Fruit fly (Drosophila melanogaster) whole organism: ENCODE results near the gene CG11695.
A peak's percentile ranks its signal among the peaks of the same experiment; 100 is the strongest.

ENCODE experiments used
- CG8478 ChIP-seq: fragments of >200 bp; optimal IDR thresholded peaks from 2 replicates; lab custom pipeline; 2018; ENCODE audit warnings: inconsistent platforms
- Dll ChIP-seq: fragments of >200 bp; optimal IDR thresholded peaks from 2 replicates; lab custom pipeline; 2017
- EcR ChIP-seq, 2 experiments: fragments of >200 bp; optimal IDR thresholded peaks; 2 replicates each; lab custom pipeline; 2017; ENCODE audit warnings: missing biosample characterization in 2 of 2, missing genetic modification characterization in 2 of 2, missing genetic modification reagents in 2 of 2
- pan ChIP-seq: fragments of >200 bp; optimal IDR thresholded peaks from 2 replicates; lab custom pipeline; 2017
- psq ChIP-seq: fragments of >200 bp; optimal IDR thresholded peaks from 2 replicates; lab custom pipeline; 2017
- usp ChIP-seq: fragments of >200 bp; optimal IDR thresholded peaks from 2 replicates; lab custom pipeline; 2017; ENCODE audit warnings: missing biosample characterization, missing genetic modification characterization, mixed read lengths

CG11695 gene

DNA sequence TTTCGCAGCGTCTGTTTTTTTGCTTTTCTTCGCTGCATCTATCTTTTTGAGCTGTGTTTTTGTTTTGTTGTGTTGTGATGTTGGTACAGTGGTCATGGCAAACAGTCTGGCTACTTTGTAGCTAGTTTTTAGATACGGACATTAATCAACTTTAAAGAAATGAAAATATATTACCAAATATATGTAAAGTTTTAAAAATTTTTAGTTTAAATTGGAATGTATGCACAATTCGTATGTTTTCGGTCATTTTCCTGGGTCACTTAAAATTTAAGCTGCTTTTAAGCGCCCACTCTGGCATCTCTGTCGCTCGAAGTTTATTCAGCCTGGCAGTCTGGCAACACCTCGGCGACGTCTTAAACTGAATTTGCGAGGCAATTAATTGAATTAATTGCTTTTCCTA, at the start of gene CG11695:
TSS of gene CG11695 (plus strand) at position 344 of the 400 bp plus-strand sequence.
- TF ChIP-seq usp (GFP tag; lab: Kevin White, UChicago): no peak
- TF ChIP-seq CG8478 (lab: Kevin White, UChicago): no peak

dm6 chrX:11527088-11527635, 49.5 kb upstream of the CG11695 start:
- TF ChIP-seq EcR (GFP tag; optimal IDR thresholded peaks at IDR 0.05; lab: Kevin White, UChicago): no peak
- no peak for TF ChIP-seq Dll (lab: Kevin White, UChicago)
- no peak for TF ChIP-seq usp (GFP tag; lab: Kevin White, UChicago)
- TF ChIP-seq CG8478 (lab: Kevin White, UChicago): no peak
- TF ChIP-seq psq: no peak
- TF ChIP-seq pan (lab: Kevin White, UChicago): no peak

dm6 chrX:11528026-11528702, 48.5 kb upstream of the CG11695 start:
- TF ChIP-seq usp (GFP tag; lab: Kevin White, UChicago) (no peak), CG8478 (lab: Kevin White, UChicago) (no peak), EcR (GFP tag; optimal IDR thresholded peaks at IDR 0.05; lab: Kevin White, UChicago) (no peak), Dll (lab: Kevin White, UChicago) (no peak), pan (lab: Kevin White, UChicago) (no peak), psq (no peak)

DNA sequence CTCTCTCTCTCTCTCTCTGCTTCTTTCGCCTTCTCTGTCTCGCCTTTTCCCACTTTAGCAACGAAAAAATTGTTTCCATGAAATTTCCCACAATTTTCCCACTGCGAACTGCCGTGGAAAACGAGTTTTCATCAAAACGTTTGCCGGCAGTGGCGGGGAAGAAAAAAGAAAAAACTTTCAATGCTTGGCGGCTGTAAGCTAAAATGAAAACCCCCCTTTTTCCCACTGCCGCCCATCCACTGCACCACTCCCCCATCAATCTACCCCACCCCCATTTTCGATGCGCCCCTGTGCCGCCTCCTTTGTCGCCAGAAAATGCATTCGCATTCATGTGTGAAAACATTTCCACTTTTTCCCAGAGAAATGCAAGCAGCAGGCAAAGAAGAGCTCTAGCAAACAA, 45.4 kb upstream of the CG11695 start:
- TF ChIP-seq usp (GFP tag; lab: Kevin White, UChicago): no peak
- TF ChIP-seq Dll (lab: Kevin White, UChicago): no peak
- no peak for TF ChIP-seq psq
- TF ChIP-seq EcR (GFP tag; optimal IDR thresholded peaks at IDR 0.05; lab: Kevin White, UChicago): no peak
- TF ChIP-seq CG8478 (lab: Kevin White, UChicago): no peak
- TF ChIP-seq pan (lab: Kevin White, UChicago): no peak

dm6 chrX:11542502-11542901, 34.2 kb upstream of the CG11695 start:
- no peak for TF ChIP-seq usp (GFP tag; lab: Kevin White, UChicago)
- TF ChIP-seq psq: no peak
- TF ChIP-seq CG8478 (lab: Kevin White, UChicago): no peak
- TF ChIP-seq EcR (GFP tag; optimal IDR thresholded peaks at IDR 0.05; lab: Kevin White, UChicago): no peak
- no peak for TF ChIP-seq pan (lab: Kevin White, UChicago)
- no peak for TF ChIP-seq Dll (lab: Kevin White, UChicago)

DNA sequence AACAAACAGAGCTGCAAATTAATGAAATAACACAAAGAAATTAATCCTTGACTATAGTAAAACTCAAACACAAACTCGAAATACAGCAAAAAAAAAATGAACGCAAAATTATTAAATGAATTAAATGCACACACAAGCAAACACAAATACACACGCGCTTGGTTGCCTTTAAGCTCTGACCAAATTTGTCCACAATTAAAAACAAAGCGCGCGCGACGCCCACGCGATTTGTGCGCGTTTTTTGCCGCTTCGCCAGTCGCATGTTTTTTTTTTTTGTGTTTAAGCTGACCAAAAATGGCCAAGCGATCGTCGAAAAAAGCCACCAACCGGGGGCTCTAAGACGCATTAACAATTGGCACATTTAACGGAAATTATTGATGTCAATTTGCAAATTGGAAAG, 33.4 kb upstream of the CG11695 start:
- no peak for TF ChIP-seq psq
- TF ChIP-seq CG8478 (lab: Kevin White, UChicago): no peak
- no peak for TF ChIP-seq usp (GFP tag; lab: Kevin White, UChicago)
- no peak for TF ChIP-seq Dll (lab: Kevin White, UChicago)
- no peak for TF ChIP-seq pan (lab: Kevin White, UChicago)
- no peak for TF ChIP-seq EcR (GFP tag; optimal IDR thresholded peaks at IDR 0.05; lab: Kevin White, UChicago)

DNA sequence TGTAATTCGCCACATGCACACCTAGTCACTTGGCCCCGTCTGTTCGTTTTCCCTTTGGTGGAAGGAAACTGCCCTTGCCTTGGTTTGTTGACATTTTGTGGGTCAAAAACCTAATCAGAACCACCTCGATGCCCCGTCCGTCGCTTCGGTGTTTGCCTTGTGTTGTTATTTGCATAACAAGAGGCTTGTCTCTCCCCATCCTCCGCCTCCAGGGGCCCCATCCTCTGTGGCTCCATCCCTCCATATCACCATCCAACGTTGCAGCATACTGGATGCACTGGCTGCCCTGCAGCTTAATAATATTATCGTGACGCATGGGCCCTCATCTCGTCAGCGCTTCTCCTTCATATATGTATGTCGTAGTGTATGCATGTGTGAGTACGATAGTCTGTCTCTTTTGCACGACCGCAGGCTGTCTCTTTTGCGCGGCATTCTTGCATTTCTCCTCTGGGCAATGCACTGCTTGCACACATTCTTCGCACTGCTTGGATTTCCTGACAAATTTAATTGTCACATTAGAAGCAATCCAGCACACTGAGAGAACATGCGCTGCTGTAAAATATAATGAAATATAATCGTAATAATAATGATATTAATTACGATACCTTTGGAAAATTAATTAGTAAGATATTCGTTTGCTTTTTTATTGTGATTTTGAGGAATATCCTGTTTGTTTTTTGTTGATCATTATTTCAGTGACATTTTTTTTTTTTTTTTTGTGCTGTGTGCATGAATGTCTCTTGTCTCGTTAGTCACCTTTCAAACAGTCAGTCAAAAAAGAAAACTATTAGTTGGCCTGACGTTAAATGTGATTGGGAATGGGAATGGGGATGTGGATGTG, 32.4 kb upstream of the CG11695 start:
- TF ChIP-seq CG8478 (lab: Kevin White, UChicago) (no peak), EcR (GFP tag; optimal IDR thresholded peaks at IDR 0.05; lab: Kevin White, UChicago) (peak in 1 of 2 experiments; percentile 92)

- TF ChIP-seq EcR (GFP tag; optimal IDR thresholded peaks at IDR 0.05; lab: Kevin White, UChicago): peak in 1 of 2 experiments; percentile 91
- no peak for TF ChIP-seq Dll (lab: Kevin White, UChicago)
These were observed 31.7 kb upstream of the CG11695 start for dm6 chrX:11544951-11545426.

DNA sequence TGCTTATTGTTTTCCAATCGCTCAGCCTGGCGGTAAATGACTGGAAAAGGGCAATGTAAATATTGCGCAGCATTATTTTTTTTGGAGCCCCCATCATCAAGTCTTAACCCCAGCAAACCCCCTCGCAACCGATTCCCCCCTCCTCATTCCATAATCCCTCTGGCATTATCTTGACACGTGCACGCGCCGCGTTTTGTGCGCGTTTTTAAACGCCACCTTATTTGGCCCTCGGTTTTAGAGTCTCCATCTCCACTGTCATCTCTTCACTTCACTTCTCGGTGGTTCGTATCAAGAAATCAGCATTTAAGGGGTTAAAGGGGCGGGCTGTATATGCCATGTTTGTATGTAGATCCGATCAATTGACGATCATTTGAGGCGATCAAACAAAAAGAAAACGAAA, 29.7 kb upstream of the CG11695 start:
- TF ChIP-seq EcR (GFP tag; optimal IDR thresholded peaks at IDR 0.05; lab: Kevin White, UChicago) (no peak), usp (GFP tag; lab: Kevin White, UChicago) (no peak), CG8478 (lab: Kevin White, UChicago) (no peak), psq (no peak), Dll (lab: Kevin White, UChicago) (no peak), pan (lab: Kevin White, UChicago) (no peak)

- TF ChIP-seq EcR (GFP tag; optimal IDR thresholded peaks at IDR 0.05; lab: Kevin White, UChicago): no peak
- TF ChIP-seq Dll (lab: Kevin White, UChicago): no peak
- TF ChIP-seq usp (GFP tag; lab: Kevin White, UChicago): no peak
- no peak for TF ChIP-seq CG8478 (lab: Kevin White, UChicago)
- TF ChIP-seq psq: no peak
- TF ChIP-seq pan (lab: Kevin White, UChicago): no peak
These were observed 28.0 kb upstream of the CG11695 start for dm6 chrX:11548701-11549100.

- TF ChIP-seq usp (GFP tag; lab: Kevin White, UChicago): no peak
These were observed 26.6 kb upstream of the CG11695 start for dm6 chrX:11550078-11550477.

DNA sequence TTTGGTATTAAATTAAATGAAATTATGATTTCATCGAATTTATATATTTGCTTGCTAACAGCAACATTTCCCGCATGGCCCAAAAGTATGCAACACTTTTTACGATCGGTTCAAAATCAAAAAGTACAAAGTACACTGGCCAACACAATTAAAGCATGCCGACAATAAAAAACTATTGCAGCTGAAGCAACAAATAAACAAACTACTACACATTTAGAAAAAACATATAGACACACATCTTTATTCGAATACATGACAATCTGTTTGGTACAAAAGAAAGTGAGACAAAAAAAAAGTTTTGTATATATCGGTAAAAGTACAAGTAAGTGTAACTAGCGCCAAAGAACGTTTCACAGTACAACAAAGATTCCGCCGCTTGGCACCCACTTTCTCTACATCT, 21.6 kb upstream of the CG11695 start:
- TF ChIP-seq EcR (GFP tag; optimal IDR thresholded peaks at IDR 0.05; lab: Kevin White, UChicago) (no peak), CG8478 (lab: Kevin White, UChicago) (no peak), psq (no peak), usp (GFP tag; lab: Kevin White, UChicago) (no peak)
